Fruit fly (Drosophila melanogaster) S2 (cell line): ENCODE measurements around the gene CG43095.

Experiments
- CG8478 ChIP-seq: fragments of >200 bp; optimal IDR thresholded peaks from 2 replicates; lab custom pipeline; 2018
- CTCF ChIP-seq, 2 experiments: fragments of >200 bp; optimal IDR thresholded peaks; 2 replicates each; lab custom pipeline; 2018

The CG43095 gene

DNA sequence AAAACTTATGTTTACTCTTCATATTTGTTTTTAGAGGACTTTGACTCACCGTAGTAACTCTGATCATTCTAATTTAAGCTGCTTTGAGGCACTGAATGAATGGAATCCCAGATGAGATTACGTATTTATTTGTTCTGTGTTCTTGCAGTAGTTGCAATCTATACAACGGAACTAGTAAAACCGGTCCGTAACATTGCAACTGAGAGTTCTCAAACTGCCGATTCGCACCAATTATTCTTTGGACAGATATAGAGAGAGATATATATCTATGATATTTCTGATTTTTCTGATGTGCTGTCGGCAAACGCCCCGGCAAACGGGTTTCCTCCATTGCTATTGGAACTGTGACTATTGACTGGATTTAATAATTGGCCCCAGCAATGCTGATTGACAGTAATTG, 4.0 kb downstream of the CG43095 start, which contains the start of gene CG13841:
TSS of gene CG13841 (minus strand) at position 101 of the 400 bp plus-strand sequence.
- no peak for TF ChIP-seq CG8478 (lab: Kevin White, UChicago)
- TF ChIP-seq CTCF (optimal IDR thresholded peaks at IDR 0.05; lab: Kevin White, UChicago), result no peak

DNA sequence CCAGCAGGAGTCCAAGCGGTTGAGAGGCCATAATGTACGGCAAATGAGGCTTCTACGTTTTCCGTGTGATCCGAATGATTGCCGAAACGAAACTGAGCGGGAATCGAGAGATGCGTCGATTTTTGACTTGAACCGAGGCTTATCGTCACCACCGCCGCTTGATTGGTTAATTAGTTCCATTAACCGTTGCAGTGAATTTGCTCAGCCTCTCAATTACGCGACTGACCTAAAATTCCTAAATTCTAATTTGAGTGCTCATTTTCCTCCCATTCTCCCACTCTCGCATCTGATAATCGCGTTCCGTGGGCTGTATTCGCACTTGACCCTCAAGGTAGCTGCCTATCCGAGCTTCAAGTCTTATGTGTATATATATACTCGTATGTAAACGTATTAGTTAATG, 5.5 kb downstream of the CG43095 start, which contains the start of gene Nepl15:
TSS of gene Nepl15 (minus strand) at position 101 of the 400 bp plus-strand sequence.
- TF ChIP-seq CG8478 (lab: Kevin White, UChicago) (no peak), CTCF (optimal IDR thresholded peaks at IDR 0.05; lab: Kevin White, UChicago) (no peak)

DNA sequence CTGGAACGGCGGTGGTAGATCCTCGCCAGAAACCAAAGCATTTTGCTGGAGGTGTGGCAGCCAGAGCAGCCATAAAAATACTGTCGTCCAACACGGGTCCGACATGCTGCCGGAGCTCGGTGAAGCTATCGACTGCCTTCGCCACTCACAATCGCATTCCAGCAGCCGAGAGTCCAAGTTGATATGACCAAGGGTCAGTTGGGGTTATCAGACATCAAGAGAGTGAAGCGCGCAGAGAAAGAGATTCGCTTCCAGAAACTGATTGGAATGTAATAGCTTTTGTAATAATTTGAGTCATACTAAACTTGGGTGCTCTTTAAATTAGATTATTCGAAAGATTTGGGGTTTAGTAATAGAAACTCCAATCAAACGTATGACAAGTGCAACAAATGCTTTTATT, 8.0 kb downstream of the CG43095 start, which contains the start of gene Nepl14:
TSS of gene Nepl14 (minus strand) at position 125 of the 400 bp plus-strand sequence.
- TF ChIP-seq CTCF (optimal IDR thresholded peaks at IDR 0.05; lab: Kevin White, UChicago), result no peak
- TF ChIP-seq CG8478 (lab: Kevin White, UChicago), result no peak

DNA sequence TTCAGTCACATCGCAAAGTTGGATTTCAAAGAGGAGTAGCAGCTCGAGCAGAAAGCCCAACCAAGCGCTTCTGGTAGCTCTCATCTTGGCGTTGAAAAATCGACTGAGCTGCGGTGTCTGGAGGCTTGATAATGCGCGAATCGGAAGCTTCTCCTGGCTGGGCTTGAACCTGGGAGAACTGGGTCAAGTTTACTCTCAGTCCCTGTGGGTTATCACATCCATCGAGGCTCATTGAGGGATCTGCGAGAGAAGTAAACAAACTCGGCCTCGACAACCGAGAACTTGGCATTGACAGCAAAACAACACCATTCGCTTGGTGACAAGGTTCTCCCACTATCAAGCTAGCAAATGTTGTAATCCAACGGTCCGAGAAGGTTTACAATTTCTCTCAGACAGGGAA, 10.6 kb downstream of the CG43095 start, which contains the start of gene Nepl13:
TSS of gene Nepl13 (minus strand) at position 89 of the 400 bp plus-strand sequence.
- TF ChIP-seq CTCF (optimal IDR thresholded peaks at IDR 0.05; lab: Kevin White, UChicago) (no peak), CG8478 (lab: Kevin White, UChicago) (no peak)

DNA sequence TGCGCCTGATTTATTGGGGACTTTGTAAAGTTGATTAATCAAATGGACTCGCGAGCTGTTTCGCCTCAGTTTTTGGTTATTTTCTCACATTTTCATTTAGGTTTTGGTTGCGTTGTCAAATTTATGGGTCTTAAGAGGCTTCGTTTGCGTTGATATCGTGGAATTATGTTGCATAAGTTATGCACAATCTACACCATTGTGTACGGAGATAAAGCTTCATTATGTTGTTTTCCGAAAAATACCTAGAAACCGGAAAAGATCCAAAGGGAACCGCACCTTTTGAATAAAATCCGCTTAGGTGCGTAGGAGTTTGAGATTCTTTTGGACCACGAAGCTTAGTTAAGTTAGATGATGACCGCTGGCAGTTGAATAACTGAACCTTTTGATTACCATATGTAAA, 14.5 kb downstream of the CG43095 start:
- TF ChIP-seq CTCF (optimal IDR thresholded peaks at IDR 0.05; lab: Kevin White, UChicago), result no peak
- TF ChIP-seq CG8478 (lab: Kevin White, UChicago), result no peak

DNA sequence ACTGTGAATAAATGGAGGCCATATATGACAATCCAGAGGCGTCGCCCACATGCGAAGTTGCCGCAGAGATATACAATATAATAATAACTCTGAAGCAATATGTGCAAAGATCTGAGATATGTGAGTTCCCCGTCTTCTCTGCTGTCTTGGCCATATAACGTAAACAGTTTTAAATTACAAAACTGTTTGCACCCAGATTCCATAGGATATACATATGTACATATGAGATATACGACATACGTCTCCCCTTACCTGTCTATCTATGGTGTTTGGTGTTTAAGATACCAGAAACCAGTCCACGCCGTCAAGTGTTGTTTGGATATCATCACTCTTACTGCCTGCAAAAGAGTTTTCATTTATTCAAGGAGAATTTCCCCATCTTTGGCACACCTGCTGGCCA, 15.3 kb downstream of the CG43095 start:
- TF ChIP-seq CG8478 (lab: Kevin White, UChicago) (no peak), CTCF (optimal IDR thresholded peaks at IDR 0.05; lab: Kevin White, UChicago) (no peak)

DNA sequence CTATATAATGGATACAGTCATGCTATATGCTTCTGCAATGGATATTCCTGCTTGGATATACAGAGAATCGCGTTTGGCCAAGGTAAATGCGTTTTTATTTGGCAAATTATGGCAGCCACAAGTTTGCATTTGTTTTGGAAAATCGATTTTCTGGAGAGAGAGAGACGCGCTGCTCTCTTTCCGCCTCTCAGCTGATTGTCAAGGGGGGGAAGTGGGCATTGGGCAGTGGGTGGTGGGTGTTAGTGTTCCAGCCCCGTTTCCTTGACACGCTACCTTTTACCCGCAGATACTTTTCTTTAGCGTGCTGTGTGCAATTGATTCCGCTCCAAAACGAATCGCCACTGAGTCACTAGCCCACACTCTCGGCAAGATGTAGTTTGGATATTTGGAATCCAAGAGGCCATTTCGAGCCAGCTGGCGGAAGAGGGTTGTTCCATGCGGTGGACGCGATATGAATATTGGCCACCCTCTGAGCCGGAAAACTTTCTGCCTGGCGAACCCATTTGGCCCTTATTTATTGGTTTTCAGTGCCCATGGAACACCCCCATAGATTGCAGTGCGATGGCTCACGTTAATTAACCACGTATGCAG, 16.3 kb downstream of the CG43095 start:
- TF ChIP-seq CTCF (optimal IDR thresholded peaks at IDR 0.05; lab: Kevin White, UChicago) (no peak), CG8478 (lab: Kevin White, UChicago) (no peak)

DNA sequence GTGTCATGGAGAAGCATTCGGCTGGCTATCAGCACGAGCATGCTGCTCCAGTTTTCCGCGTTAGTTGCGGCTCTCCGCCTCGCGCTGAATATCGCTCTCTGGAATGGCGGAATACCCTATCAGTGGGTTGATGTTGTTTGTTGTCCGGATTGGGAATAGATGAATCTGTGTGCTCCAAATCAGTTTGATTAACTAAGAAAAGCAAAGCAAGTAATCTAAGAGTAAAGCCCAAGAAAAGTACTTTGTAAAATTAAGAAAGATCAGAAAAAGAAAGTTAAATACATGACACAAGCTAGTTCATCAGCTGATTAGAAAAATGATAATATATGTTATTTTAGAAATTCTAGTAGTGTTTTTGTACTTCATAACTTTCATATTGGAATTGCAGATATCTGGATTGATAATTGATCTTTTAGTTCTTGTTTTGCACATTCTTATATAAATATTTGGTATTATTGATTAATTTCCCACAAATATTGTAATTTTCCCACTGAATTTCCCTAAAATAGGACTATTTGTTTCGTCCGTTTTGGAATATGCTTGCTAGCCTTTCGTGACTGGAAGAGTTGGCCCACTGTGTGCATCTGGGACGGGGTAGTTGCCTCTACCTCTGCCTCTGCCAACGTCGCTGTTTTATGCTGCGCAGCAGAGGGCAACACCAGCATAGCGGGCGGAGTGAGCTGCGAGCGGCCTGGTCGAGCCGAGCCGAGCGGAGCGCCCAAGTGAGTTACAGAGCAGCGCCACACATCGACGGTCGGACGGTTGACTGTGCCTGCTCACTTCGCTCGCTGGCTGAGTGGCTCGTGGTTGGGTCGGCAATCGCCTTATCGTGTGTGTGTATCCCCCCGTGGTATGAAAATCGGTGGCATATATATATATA, 17.4 kb downstream of the CG43095 start:
- no peak for TF ChIP-seq CG8478 (lab: Kevin White, UChicago)
- TF ChIP-seq CTCF (optimal IDR thresholded peaks at IDR 0.05; lab: Kevin White, UChicago), result no peak

DNA sequence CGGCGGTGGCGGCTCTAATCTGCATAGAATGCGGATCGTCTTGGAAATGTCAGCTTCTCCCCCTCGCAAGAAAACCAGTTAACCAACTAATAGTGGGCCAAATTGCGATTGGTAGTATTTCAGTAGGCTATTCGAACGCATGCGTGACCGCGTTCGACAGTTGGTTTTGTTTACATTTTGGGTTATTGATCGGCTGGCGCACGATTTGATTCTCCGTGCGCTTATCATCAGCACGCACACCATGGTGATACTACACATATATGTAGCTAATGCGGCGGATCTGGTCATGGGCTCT, 18.0 kb downstream of the CG43095 start:
- TF ChIP-seq CTCF (optimal IDR thresholded peaks at IDR 0.05; lab: Kevin White, UChicago), result no peak
- TF ChIP-seq CG8478 (lab: Kevin White, UChicago), result no peak

DNA sequence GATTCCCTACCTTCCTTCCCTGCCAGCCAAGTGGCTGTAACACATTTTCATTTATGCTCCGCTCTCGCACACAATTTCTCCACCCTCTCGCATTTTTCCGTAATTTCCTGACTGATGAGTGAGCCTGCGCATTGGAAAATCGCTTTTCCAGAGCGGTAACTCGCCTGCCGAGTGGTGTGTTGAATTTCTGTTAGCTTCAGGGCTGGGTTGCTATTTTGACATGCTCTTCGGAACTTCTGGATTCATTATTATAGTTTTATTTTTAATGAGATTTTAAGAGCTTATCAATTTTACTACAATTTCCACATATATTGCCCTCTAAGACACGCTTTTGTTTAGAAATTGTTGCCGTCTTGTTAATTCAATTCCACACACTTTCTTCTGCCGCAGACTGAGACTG, 18.6 kb downstream of the CG43095 start:
- no peak for TF ChIP-seq CTCF (optimal IDR thresholded peaks at IDR 0.05; lab: Kevin White, UChicago)
- TF ChIP-seq CG8478 (lab: Kevin White, UChicago), result no peak

DNA sequence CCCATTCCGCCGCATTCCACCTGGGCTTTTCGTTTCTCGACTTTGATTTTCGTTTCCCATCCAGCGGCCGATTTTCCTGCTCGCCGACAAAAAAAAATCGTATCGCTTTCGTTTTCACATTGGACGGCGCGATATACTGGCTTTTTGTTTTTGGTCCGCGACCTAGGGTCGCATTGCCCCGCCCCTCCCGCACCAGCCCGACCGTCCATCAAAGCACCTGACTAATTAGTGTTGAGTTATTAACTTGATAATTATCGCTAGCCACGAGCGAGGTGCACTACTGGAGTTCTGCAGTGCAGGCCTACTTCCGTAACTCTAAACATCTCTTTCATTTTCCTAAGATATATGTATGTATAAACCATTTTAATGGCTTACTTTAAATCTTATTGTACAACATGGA, 19.9 kb downstream of the CG43095 start:
- TF ChIP-seq CG8478 (lab: Kevin White, UChicago), result no peak
- no peak for TF ChIP-seq CTCF (optimal IDR thresholded peaks at IDR 0.05; lab: Kevin White, UChicago)

DNA sequence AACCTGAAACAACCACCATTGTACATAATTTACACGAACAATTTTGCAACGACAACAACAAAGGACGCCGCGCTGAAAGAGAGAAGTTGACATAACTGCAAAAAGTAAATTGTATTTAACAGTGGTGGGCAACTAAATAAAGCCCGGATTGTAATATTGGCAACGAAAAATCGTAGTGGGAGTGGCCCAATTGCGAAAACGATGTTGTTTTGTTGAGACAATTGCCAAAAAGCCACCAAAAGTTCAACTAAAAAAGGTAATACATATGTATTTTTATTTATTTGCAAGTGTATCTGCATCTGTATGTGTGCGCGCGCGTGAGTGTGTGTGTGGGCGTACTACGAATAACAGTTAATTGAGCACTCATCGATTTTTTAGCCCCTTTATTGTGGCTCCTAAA, 20.5 kb downstream of the CG43095 start:
- TF ChIP-seq CG8478 (lab: Kevin White, UChicago) (no peak), CTCF (optimal IDR thresholded peaks at IDR 0.05; lab: Kevin White, UChicago) (no peak)

DNA sequence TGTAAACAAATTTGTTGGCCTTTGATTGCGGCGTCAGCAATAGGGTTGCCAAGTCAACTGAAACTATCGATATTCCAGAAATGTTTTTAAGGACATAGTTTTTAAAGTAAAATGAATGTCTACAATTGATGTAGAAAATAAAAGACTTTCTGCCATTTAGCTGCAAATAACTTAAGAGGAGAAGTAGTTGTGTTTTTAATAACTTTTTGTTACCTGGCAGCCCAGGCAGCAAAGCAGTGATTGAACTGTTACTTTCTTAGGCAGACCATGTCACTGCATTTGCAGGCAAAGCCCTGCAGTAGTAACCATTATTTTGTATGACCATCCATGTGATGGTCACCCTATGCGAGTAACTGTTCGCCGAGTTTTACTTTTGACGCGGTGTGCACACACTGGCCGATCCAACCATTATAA, 21.0 kb downstream of the CG43095 start, which contains the start of the genes rumi, CG7029 and Usp12-46:
TSS of gene rumi (minus strand) at position 64 of the 414 bp plus-strand sequence.
TSS of gene CG7029 (plus strand) at position 368 of the 414 bp plus-strand sequence.
TSS of gene Usp12-46 (plus strand) at position 368 of the 414 bp plus-strand sequence.
- TF ChIP-seq CG8478 (lab: Kevin White, UChicago) (no peak), CTCF (optimal IDR thresholded peaks at IDR 0.05; lab: Kevin White, UChicago) (peak in 1 of 2 experiments; percentile 14)

DNA sequence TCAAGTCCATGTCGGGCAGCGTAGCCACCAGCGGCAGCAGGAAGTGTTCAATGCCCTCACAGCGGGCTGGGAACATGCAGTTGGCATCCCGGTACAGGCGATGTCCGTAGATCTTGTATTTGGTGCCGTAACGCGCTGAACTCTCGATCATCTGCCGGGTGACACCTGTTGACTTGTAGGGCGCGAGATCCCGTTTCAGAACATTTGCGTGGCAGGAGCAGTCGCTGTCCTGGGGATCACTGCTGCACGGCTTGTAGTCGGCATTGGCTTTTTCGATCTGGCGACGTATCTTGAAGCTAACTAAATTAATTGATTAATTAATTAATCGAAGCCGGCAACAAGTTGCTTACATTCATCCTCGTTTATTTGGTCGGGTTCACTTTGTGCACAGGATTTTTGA, 21.5 kb downstream of the CG43095 start:
- TF ChIP-seq CG8478 (lab: Kevin White, UChicago) (no peak), CTCF (optimal IDR thresholded peaks at IDR 0.05; lab: Kevin White, UChicago) (no peak)

DNA sequence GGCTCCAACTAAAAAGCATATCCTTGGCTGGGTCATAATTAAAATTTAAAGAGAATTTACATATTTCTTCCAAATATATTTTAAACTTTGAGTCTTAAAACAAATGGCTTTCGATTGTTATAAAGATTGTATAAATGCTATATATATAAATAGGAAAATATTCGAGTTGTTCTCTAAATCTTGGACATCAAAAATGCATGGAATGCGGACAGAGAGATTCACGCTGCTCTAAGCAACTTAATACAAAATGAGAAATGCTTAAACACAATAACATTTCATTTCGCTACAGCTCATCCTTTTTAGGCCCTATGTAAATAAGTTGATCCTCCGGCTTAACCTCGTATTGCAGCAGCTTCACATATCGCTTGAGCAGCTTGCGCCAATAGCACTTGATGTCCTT, 22.6 kb downstream of the CG43095 start, which contains the start of gene CG31139:
TSS of gene CG31139 (minus strand) at position 101 of the 400 bp plus-strand sequence.
- no peak for TF ChIP-seq CG8478 (lab: Kevin White, UChicago)
- TF ChIP-seq CTCF (optimal IDR thresholded peaks at IDR 0.05; lab: Kevin White, UChicago), result no peak
